Worm (Caenorhabditis elegans): ENCODE results near the gene clec-177.
"Not testable (repeated sequence)": the region's sequence is repeated elsewhere in the genome, so short reads cannot be mapped to it uniquely, and the experiment has no call there.

DNA sequence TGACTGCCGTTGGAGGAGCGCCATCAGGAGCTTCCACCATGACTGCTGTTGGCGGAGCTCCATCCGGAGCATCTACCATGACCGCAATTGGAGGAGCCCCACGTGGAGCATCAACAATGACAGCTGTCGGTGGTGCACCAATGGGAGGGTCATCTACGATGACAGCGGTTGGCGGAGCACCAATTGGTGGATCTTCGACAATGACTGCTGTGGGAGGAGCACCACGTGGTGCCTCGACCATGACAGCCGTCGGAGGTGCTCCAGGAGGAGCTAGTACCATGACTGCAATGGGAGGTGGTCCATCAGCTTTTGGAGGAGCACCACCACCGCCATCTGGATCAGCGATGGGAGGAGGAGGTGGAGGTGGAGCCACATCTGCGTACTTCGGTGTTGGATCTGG lies 30.7 kb downstream of the clec-177 start, which contains the start of gene T28H11.7:
- TF ChIP-seq snpc-4 (tag; optimal IDR thresholded peaks at IDR 0.05); ces-1 (GFP tag; optimal IDR thresholded peaks at IDR 0.05): not testable (repeated sequence)

Data from whole organism, mixed stage, embryonic.